Worm (Caenorhabditis elegans): ENCODE measurements around the gene frpr-15.

Gene frpr-15

ce11 chrV:12635218-12635617 lies 44.7 kb upstream of the frpr-15 start:
- TF ChIP-seq ekl-4 (GFP tag; IDR thresholded peaks at IDR 0.05) = no peak
- TF ChIP-seq Y79H2A.3 (GFP tag; conservative IDR thresholded peaks at IDR 0.05) = no peak
- TF ChIP-seq madf-8 (GFP tag; conservative IDR thresholded peaks at IDR 0.05) = no peak
- no peak for TF ChIP-seq Y95B8A.8 (GFP tag; IDR thresholded peaks at IDR 0.05)
- TF ChIP-seq lsy-27 (tag; optimal IDR thresholded peaks at IDR 0.05; ENCODE audit: borderline replicate concordance, insufficient read depth) = no peak
- no peak for TF ChIP-seq Y67H2A.10 (GFP tag; conservative IDR thresholded peaks at IDR 0.05)
- TF ChIP-seq nhr-80 (tag; optimal IDR thresholded peaks at IDR 0.05) = peak; percentile 13
- TF ChIP-seq D2030.7 (GFP tag; IDR thresholded peaks at IDR 0.05) = no peak
- TF ChIP-seq somi-1 (GFP tag; optimal IDR thresholded peaks at IDR 0.05) = peak; percentile 17
- no peak for TF ChIP-seq K12H6.12 (tag; optimal IDR thresholded peaks at IDR 0.05)
- TF ChIP-seq zfh-2 (GFP tag; conservative IDR thresholded peaks at IDR 0.05) = no peak

ce11 chrV:12636248-12636647 lies 43.7 kb upstream of the frpr-15 start:
- no peak for TF ChIP-seq lin-54 (GFP tag; optimal IDR thresholded peaks at IDR 0.05)
- TF ChIP-seq snpc-1.3 (tag; optimal IDR thresholded peaks at IDR 0.05; ENCODE audit: insufficient read depth) = no peak

ce11 chrV:12637238-12637690 lies 42.6 kb upstream of the frpr-15 start, which contains the start of gene F56H9.2:
Gene F56H9.2 (plus strand): TSS chrV:12637663.
- TF ChIP-seq snpc-4 (GFP tag; optimal IDR thresholded peaks at IDR 0.05) = no peak
- peak in 1 of 4 experiments; percentile 20 for TF ChIP-seq snpc-4 (tag; optimal IDR thresholded peaks at IDR 0.05)
- TF ChIP-seq attf-5 (GFP tag; optimal IDR thresholded peaks at IDR 0.05) = peak; percentile 55
- TF ChIP-seq F23B12.7 (tag; optimal IDR thresholded peaks at IDR 0.05; ENCODE audit: insufficient read depth) = no peak
- TF ChIP-seq somi-1 (GFP tag; optimal IDR thresholded peaks at IDR 0.05) = peak; percentile 7
- no peak for TF ChIP-seq rec-8 (tag; optimal IDR thresholded peaks at IDR 0.05)
- TF ChIP-seq T26A5.8 (tag; optimal IDR thresholded peaks at IDR 0.05) = no peak
- TF ChIP-seq atf-7 (tag; optimal IDR thresholded peaks at IDR 0.05) = peak; percentile 60
- TF ChIP-seq Y53G8AR.9 (GFP tag; conservative IDR thresholded peaks at IDR 0.05) = no peak
- TF ChIP-seq ztf-22 (GFP tag; optimal IDR thresholded peaks at IDR 0.05) = peak; percentile 73
- TF ChIP-seq lin-35 (GFP tag; optimal IDR thresholded peaks at IDR 0.05) = peak in 1 of 3 experiments; percentile 18
- no peak for TF ChIP-seq cebp-1 (GFP tag; IDR thresholded peaks at IDR 0.05)
- peak; percentile 64 for TF ChIP-seq cebp-1 (tag; optimal IDR thresholded peaks at IDR 0.05)
- peak; percentile 50; the same call in 1 of the 2 replicates for TF ChIP-seq hsf-1 (GFP tag; IDR thresholded peaks at IDR 0.05)
- no peak for TF ChIP-seq B0035.1 (tag; optimal IDR thresholded peaks at IDR 0.05)
- TF ChIP-seq zim-3 (tag; optimal IDR thresholded peaks at IDR 0.05) = no peak
- TF ChIP-seq ztf-25 (GFP tag; IDR thresholded peaks at IDR 0.05) = no peak
- peak; percentile 50; the same call in 1 of the 2 replicates for TF ChIP-seq hmg-1.2 (GFP tag; IDR thresholded peaks at IDR 0.05)
- TF ChIP-seq pha-4 (tag; optimal IDR thresholded peaks at IDR 0.05) = peak; percentile 39
- peak; percentile 67 for TF ChIP-seq K12H6.12 (tag; optimal IDR thresholded peaks at IDR 0.05)
- TF ChIP-seq B0336.3 (GFP tag; IDR thresholded peaks at IDR 0.05) = peak; percentile 61
- peak; percentile 52 for TF ChIP-seq nhr-80 (tag; optimal IDR thresholded peaks at IDR 0.05)
- peak; percentile 43; the same call in 1 of the 2 replicates for TF ChIP-seq mcd-1 (GFP tag; IDR thresholded peaks at IDR 0.05)
- TF ChIP-seq K11D2.4 (GFP tag; IDR thresholded peaks at IDR 0.05) = peak; percentile 39; the same call in 1 of the 2 replicates
- peak; percentile 76 for TF ChIP-seq ztf-26 (tag; optimal IDR thresholded peaks at IDR 0.05)
- TF ChIP-seq dox-1 (GFP tag; IDR thresholded peaks at IDR 0.05) = no peak; the same call in 1 of the 2 replicates
- no peak for TF ChIP-seq lsy-27 (tag; optimal IDR thresholded peaks at IDR 0.05; ENCODE audit: borderline replicate concordance, insufficient read depth)
- TF ChIP-seq pbrm-1 (GFP tag; IDR thresholded peaks at IDR 0.05) = no peak
- TF ChIP-seq rcor-1 (GFP tag; IDR thresholded peaks at IDR 0.05) = 0 out of 2 replicates have a peak, but pooled peaks have one; percentile 21
- TF ChIP-seq ets-4 (GFP tag; optimal IDR thresholded peaks at IDR 0.05) = peak; percentile 11
- TF ChIP-seq dpl-1 (GFP tag; optimal IDR thresholded peaks at IDR 0.05) = no peak
- TF ChIP-seq ekl-4 (GFP tag; IDR thresholded peaks at IDR 0.05) = peak; percentile 46; the same call in 1 of the 2 replicates
- TF ChIP-seq chd-7 (tag; optimal IDR thresholded peaks at IDR 0.05) = peak; percentile 68
- TF ChIP-seq nhr-120 (GFP tag; IDR thresholded peaks at IDR 0.05) = no peak
- peak; percentile 82 for TF ChIP-seq F22D6.2 (tag; optimal IDR thresholded peaks at IDR 0.05)
- no peak for TF ChIP-seq nfya-1 (tag; optimal IDR thresholded peaks at IDR 0.05; ENCODE audit: borderline replicate concordance, insufficient read depth)
